Fruit fly (Drosophila melanogaster): ENCODE results near the gene Lcp65Ag3.

dm6 chr3L:6160514-6160913, 29.7 kb upstream of the Lcp65Ag3 start, which contains the start of gene Cpr65Az:
- TF ChIP-seq pan (optimal IDR thresholded peaks at IDR 0.05) (no peak), CG8478 (optimal IDR thresholded peaks at IDR 0.05) (no peak), usp (GFP tag; optimal IDR thresholded peaks at IDR 0.05) (no peak), psq (optimal IDR thresholded peaks at IDR 0.05) (no peak), EcR (GFP tag; optimal IDR thresholded peaks at IDR 0.05) (no peak), Dll (optimal IDR thresholded peaks at IDR 0.05) (no peak)

Data from whole organism.